Fruit fly (Drosophila melanogaster): ENCODE data around the gene SPE.

DNA sequence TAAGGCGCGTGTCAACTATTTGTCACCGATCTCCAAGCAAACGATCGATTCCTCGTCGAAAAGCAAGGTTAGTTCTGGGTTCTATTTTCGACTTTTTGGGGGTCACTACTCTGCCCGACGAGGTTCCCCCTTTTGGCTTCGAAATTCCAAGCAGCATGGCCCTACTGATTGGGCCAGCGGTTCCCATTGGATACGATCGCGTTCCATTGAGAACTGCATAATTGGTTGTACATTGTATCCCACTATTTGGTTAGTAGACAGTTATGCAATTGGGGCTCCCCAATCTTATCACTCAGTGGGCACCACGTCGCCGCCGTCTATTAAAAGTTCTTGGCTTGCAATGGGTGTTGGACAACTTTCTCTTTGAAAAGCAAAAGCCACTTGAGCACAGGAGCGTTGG lies 47.7 kb downstream of the SPE start:
- TF ChIP-seq rgr (GFP tag; optimal IDR thresholded peaks at IDR 0.05) = no peak
- no peak for TF ChIP-seq CG32264 (GFP tag; optimal IDR thresholded peaks at IDR 0.05)
- TF ChIP-seq Vsx2 (GFP tag; optimal IDR thresholded peaks at IDR 0.05; ENCODE audit: partially characterized antibody) = no peak
- TF ChIP-seq dl (GFP tag; optimal IDR thresholded peaks at IDR 0.05; ENCODE audit: insufficient read depth in 1 of 2, partially characterized antibody in 2 of 2) = no peak
- no peak for TF ChIP-seq psq (GFP tag; optimal IDR thresholded peaks at IDR 0.05)
- no peak for TF ChIP-seq sv (GFP tag; optimal IDR thresholded peaks at IDR 0.05)
- TF ChIP-seq GATAd (GFP tag; optimal IDR thresholded peaks at IDR 0.05) = no peak
- TF ChIP-seq h (GFP tag; optimal IDR thresholded peaks at IDR 0.05) = no peak
- TF ChIP-seq foxo (GFP tag; optimal IDR thresholded peaks at IDR 0.05) = no peak
- no peak for TF ChIP-seq Sp1 (GFP tag; optimal IDR thresholded peaks at IDR 0.05)
- TF ChIP-seq dmrt93B (GFP tag; optimal IDR thresholded peaks at IDR 0.05) = no peak

Data from whole organism, wandering third instar larva.